Worm (Caenorhabditis elegans): ENCODE results near the gene cdh-9.

DNA sequence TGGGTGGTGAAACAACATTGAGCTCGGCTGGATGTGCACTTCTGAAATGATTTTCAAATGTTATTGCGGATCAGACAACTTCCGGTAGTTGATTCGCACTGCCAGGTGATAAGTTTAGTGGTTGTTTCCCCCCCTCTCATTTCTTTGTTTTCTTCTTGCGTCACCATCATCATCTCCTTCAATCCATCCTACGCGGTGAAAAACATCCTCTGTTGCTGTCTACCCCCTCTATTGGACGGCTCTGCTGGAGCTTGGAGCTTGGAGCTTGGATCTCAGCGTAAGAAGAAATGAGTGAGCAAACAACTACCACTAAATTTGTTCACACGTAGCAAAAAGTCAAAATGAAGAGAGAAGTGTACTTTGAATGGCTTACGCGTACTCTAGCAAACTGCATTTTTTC, 46.6 kb downstream of the cdh-9 start:
- no peak for TF ChIP-seq dao-5 (tag; optimal IDR thresholded peaks at IDR 0.05)
- no peak for TF ChIP-seq him-1 (tag; optimal IDR thresholded peaks at IDR 0.05)
